Fruit fly (Drosophila melanogaster) Kc167 (cell line): ENCODE measurements around the gene Eip93F.

Experiments used
- Myc ChIP-seq: fragments of >200 bp; optimal IDR thresholded peaks from 2 replicates; lab custom pipeline; 2017; ENCODE audit warnings: missing external identifiers
- Sin3A ChIP-seq: fragments of >200 bp; optimal IDR thresholded peaks from 2 replicates; lab custom pipeline; 2018; ENCODE audit warnings: missing external identifiers
- h ChIP-seq: fragments of >200 bp; optimal IDR thresholded peaks from 3 replicates; lab custom pipeline; 2018; ENCODE audit warnings: missing external identifiers
- psq ChIP-seq: fragments of >200 bp; optimal IDR thresholded peaks from 2 replicates; lab custom pipeline; 2017; ENCODE audit warnings: missing external identifiers
- ttk ChIP-seq: sonication (Bioruptor generic); optimal IDR thresholded peaks from 2 replicates; lab custom pipeline; 2017; ENCODE audit warnings: missing external identifiers

dm6 chr3R:22040400-22040799, 91.5 kb downstream of the Eip93F start:
- no peak for TF ChIP-seq psq
- no peak for TF ChIP-seq h (lab: Kevin White, UChicago)
- TF ChIP-seq ttk, result no peak
- TF ChIP-seq Sin3A (lab: Kevin White, UChicago), result no peak
- no peak for TF ChIP-seq Myc (lab: Kevin White, UChicago)
